Worm (Caenorhabditis elegans) whole organism, mixed stage, embryonic: Measurements from ENCODE around the gene C05B5.11.

Experiments used
- bed-3 ChIP-seq: fragments of 200-800 bp; sonication (Bioruptor generic); optimal IDR thresholded peaks from 3 replicates; lab custom pipeline; 2018; ENCODE audit warnings: mild to moderate bottlenecking, missing genetic modification characterization, moderate library complexity, missing compliant biosample characterization
- blmp-1 ChIP-seq: fragments of 150-350 bp; optimal IDR thresholded peaks from 2 replicates; lab custom pipeline; 2014; ENCODE audit warnings: missing biosample characterization, missing genetic modification characterization
- ceh-39 ChIP-seq: fragments of 150-350 bp; optimal IDR thresholded peaks from 2 replicates; lab custom pipeline; 2014; ENCODE audit warnings: missing biosample characterization, missing genetic modification characterization
- ceh-43 ChIP-seq: fragments of 200-800 bp; sonication (Bioruptor generic); optimal IDR thresholded peaks from 2 replicates; lab custom pipeline; 2018; ENCODE audit warnings: mild to moderate bottlenecking, missing genetic modification characterization, moderate library complexity, missing compliant biosample characterization
- ceh-83 ChIP-seq: fragments of 200-800 bp; sonication (Bioruptor generic); optimal IDR thresholded peaks from 2 replicates; lab custom pipeline; 2018; ENCODE audit warnings: mild to moderate bottlenecking, missing genetic modification characterization, missing compliant biosample characterization
- ces-1 ChIP-seq: fragments of 150-350 bp; optimal IDR thresholded peaks from 2 replicates; lab custom pipeline; 2014; ENCODE audit warnings: missing biosample characterization, missing genetic modification reagents, missing genetic modification characterization
- cnd-1 ChIP-seq: fragments of 200-800 bp; sonication (Bioruptor generic); optimal IDR thresholded peaks from 2 replicates; lab custom pipeline; 2018; ENCODE audit warnings: mild to moderate bottlenecking, missing genetic modification characterization, missing compliant biosample characterization
- elt-1 ChIP-seq: sonication (generic microtip); optimal IDR thresholded peaks from 2 replicates; lab custom pipeline; 2017; ENCODE audit warnings: missing genetic modification characterization, mild to moderate bottlenecking, missing compliant biosample characterization, antibody characterized with exemption, moderate library complexity, borderline replicate concordance; ENCODE audit not compliant: insufficient read depth
- elt-3 ChIP-seq: fragments of 150-350 bp; optimal IDR thresholded peaks from 2 replicates; lab custom pipeline; 2014; ENCODE audit warnings: missing biosample characterization, missing genetic modification characterization
- flh-1 ChIP-seq: fragments of 200-800 bp; sonication (Bioruptor generic); optimal IDR thresholded peaks from 2 replicates; lab custom pipeline; 2018; ENCODE audit warnings: mild to moderate bottlenecking, missing genetic modification characterization, moderate library complexity, missing compliant biosample characterization
- ham-2 ChIP-seq: fragments of 200-800 bp; sonication (Bioruptor generic); optimal IDR thresholded peaks from 2 replicates; lab custom pipeline; 2018; ENCODE audit warnings: mild to moderate bottlenecking, missing genetic modification characterization, missing compliant biosample characterization
- lin-32 ChIP-seq: fragments of 200-800 bp; sonication (Bioruptor generic); optimal IDR thresholded peaks from 2 replicates; lab custom pipeline; 2018; ENCODE audit warnings: mild to moderate bottlenecking, missing genetic modification characterization, missing compliant biosample characterization
- lsy-2 ChIP-seq: fragments of 150-350 bp; optimal IDR thresholded peaks from 2 replicates; lab custom pipeline; 2014; ENCODE audit warnings: missing biosample characterization, missing genetic modification characterization
- mab-5 ChIP-seq: fragments of 150-350 bp; optimal IDR thresholded peaks from 2 replicates; lab custom pipeline; 2014; ENCODE audit warnings: missing biosample characterization, missing genetic modification characterization
- mep-1 ChIP-seq: fragments of 150-350 bp; optimal IDR thresholded peaks from 2 replicates; lab custom pipeline; 2017; ENCODE audit warnings: missing biosample characterization, missing genetic modification reagents, missing genetic modification characterization, inconsistent platforms
- mls-2 ChIP-seq: sonication (generic microtip); optimal IDR thresholded peaks from 2 replicates; lab custom pipeline; 2016; ENCODE audit warnings: mild to moderate bottlenecking, missing genetic modification characterization, moderate library complexity, missing compliant biosample characterization
- nhr-12 ChIP-seq: fragments of 150-350 bp; optimal IDR thresholded peaks from 2 replicates; lab custom pipeline; 2014; ENCODE audit warnings: missing biosample characterization, missing genetic modification characterization
- nhr-2 ChIP-seq: fragments of 150-350 bp; optimal IDR thresholded peaks from 2 replicates; lab custom pipeline; 2014; ENCODE audit warnings: missing biosample characterization, missing genetic modification characterization
- nhr-237 ChIP-seq: fragments of 150-350 bp; optimal IDR thresholded peaks from 2 replicates; lab custom pipeline; 2014; ENCODE audit warnings: missing biosample characterization, missing genetic modification characterization
- nhr-28 ChIP-seq: fragments of 150-350 bp; optimal IDR thresholded peaks from 2 replicates; lab custom pipeline; 2014; ENCODE audit warnings: missing biosample characterization, missing genetic modification characterization
- pha-4 ChIP-seq: fragments of 150-350 bp; optimal IDR thresholded peaks from 2 replicates; lab custom pipeline; 2018; ENCODE audit warnings: missing biosample characterization, missing genetic modification reagents, missing genetic modification characterization
- sem-2 ChIP-seq: fragments of 200-800 bp; sonication (Bioruptor generic); optimal IDR thresholded peaks from 2 replicates; lab custom pipeline; 2018; ENCODE audit warnings: mild to moderate bottlenecking, missing genetic modification characterization, missing compliant biosample characterization
- snpc-4 ChIP-seq: fragments of 150-350 bp; optimal IDR thresholded peaks from 2 replicates; lab custom pipeline; 2014; ENCODE audit warnings: missing biosample characterization, missing genetic modification characterization
- sptf-1 ChIP-seq: sonication (generic microtip); optimal IDR thresholded peaks from 2 replicates; lab custom pipeline; 2017; ENCODE audit warnings: mild to moderate bottlenecking, missing genetic modification characterization, moderate library complexity, missing compliant biosample characterization
- tbx-8 ChIP-seq: fragments of 200-800 bp; sonication (Bioruptor generic); optimal IDR thresholded peaks from 2 replicates; lab custom pipeline; 2018; ENCODE audit warnings: mild to moderate bottlenecking, missing genetic modification characterization, moderate library complexity, missing compliant biosample characterization
- unc-120 ChIP-seq: sonication (generic microtip); optimal IDR thresholded peaks from 2 replicates; lab custom pipeline; 2017; ENCODE audit warnings: missing genetic modification characterization, missing compliant biosample characterization; ENCODE audit not compliant: poor library complexity, severe bottlenecking
- unc-39 ChIP-seq: fragments of 150-350 bp; optimal IDR thresholded peaks from 2 replicates; lab custom pipeline; 2014; ENCODE audit warnings: missing biosample characterization, missing genetic modification characterization
- unc-62 ChIP-seq: fragments of 150-350 bp; optimal IDR thresholded peaks from 2 replicates; lab custom pipeline; 2014; ENCODE audit warnings: missing biosample characterization, missing genetic modification reagents, missing genetic modification characterization
- ztf-11 ChIP-seq: fragments of 150-350 bp; optimal IDR thresholded peaks from 2 replicates; lab custom pipeline; 2014; ENCODE audit warnings: missing biosample characterization, missing genetic modification characterization

C05B5.11 gene

ce11 chrIII:10000428-10000827 is 3.9 kb upstream of the C05B5.11 start, which contains the start of gene C05B5.2:
TSS of gene C05B5.2 (minus strand) at chrIII:10000528.
- no peak for TF ChIP-seq elt-3 (tag; lab: Kevin White, UChicago)
- no peak for TF ChIP-seq nhr-237 (tag; lab: Kevin White, UChicago)
- TF ChIP-seq ceh-83 (GFP tag; lab: Kevin White, UChicago) = no peak
- TF ChIP-seq unc-62 = no peak
- no peak for TF ChIP-seq pha-4
- no peak for TF ChIP-seq ztf-11 (tag; lab: Kevin White, UChicago)
- no peak for TF ChIP-seq ceh-39 (tag; lab: Kevin White, UChicago)
- TF ChIP-seq nhr-2 (tag; lab: Kevin White, UChicago) = no peak
- no peak for TF ChIP-seq mab-5 (tag; lab: Kevin White, UChicago)
- TF ChIP-seq tbx-8 (GFP tag; lab: Kevin White, UChicago) = no peak
- TF ChIP-seq snpc-4 = no peak
- TF ChIP-seq elt-1 = no peak
- no peak for TF ChIP-seq ham-2 (GFP tag; lab: Kevin White, UChicago)
- TF ChIP-seq sem-2 (GFP tag; lab: Kevin White, UChicago) = no peak
- TF ChIP-seq nhr-28 (tag; lab: Kevin White, UChicago) = no peak
- no peak for TF ChIP-seq mls-2

DNA sequence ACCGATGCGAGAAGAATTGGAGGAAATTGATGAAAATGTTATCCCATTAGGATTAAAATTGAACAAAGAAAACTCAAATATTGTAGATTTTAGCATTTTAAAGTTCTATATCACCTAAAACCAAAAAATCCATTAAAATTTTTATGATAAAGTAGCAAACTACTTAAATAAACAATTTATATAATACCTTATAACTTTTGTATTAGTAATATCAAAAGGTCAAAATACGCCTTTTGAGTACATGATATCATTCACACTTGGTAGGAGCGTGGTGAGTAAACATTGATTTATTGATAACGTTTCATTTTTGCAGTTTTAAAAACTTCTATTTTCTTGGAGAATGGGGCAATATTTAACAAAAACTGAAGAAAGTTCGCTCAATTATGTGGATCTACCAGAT is 3.3 kb upstream of the C05B5.11 start, which contains the start of gene C05B5.5:
C05B5.5 (plus strand) TSS at position 301 of the 400 bp plus-strand sequence.
- TF ChIP-seq mep-1 (tag; lab: Kevin White, UChicago) (no peak), nhr-28 (tag; lab: Kevin White, UChicago) (no peak), ham-2 (GFP tag; lab: Kevin White, UChicago) (no peak), nhr-12 (tag; lab: Kevin White, UChicago) (no peak), bed-3 (GFP tag; lab: Kevin White, UChicago) (no peak)

- TF ChIP-seq blmp-1 (tag; lab: Kevin White, UChicago) (no peak), sem-2 (GFP tag; lab: Kevin White, UChicago) (no peak), elt-1 (no peak), bed-3 (GFP tag; lab: Kevin White, UChicago) (no peak), nhr-237 (tag; lab: Kevin White, UChicago) (no peak), mab-5 (tag; lab: Kevin White, UChicago) (no peak), ces-1 (GFP tag; lab: Kevin White, UChicago) (no peak), sptf-1 (no peak), ham-2 (GFP tag; lab: Kevin White, UChicago) (no peak), mep-1 (tag; lab: Kevin White, UChicago) (no peak)
- TF ChIP-seq, all 35 proteins: peak for 0
Measured at ce11 chrIII:10006734-10007348, 2.5 kb downstream of the C05B5.11 start, which contains the start of gene C05B5.8. TSS of gene C05B5.8 (minus strand) at chrIII:10006784.

DNA sequence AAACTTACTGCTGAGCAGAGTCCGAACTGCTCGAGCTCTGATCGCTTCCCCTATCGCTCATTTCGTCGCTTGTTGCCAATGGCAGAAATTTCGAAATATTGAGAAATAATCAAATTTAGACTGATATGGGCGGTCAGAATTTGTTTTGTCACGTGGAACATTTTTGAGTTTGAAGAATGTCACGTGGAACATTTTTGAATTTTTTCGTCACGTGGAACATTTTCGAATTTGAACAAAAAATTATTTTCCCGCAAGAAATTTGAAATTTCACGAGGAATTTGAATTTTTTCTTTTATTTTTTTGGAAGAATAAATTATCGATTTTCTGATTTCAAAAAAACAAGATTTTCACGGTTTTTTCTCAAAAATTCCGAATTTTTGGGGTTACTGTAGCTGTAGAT is 5.8 kb downstream of the C05B5.11 start, which contains the start of gene fbxa-155:
fbxa-155 (minus strand) TSS at position 101 of the 400 bp plus-strand sequence.
- no peak for TF ChIP-seq cnd-1 (tag; lab: Kevin White, UChicago)
- no peak for TF ChIP-seq flh-1 (GFP tag; lab: Kevin White, UChicago)
- TF ChIP-seq nhr-28 (tag; lab: Kevin White, UChicago) = no peak
- TF ChIP-seq unc-120 (tag; lab: Kevin White, UChicago) = no peak
- no peak for TF ChIP-seq nhr-237 (tag; lab: Kevin White, UChicago)
- no peak for TF ChIP-seq tbx-8 (GFP tag; lab: Kevin White, UChicago)
- no peak for TF ChIP-seq lsy-2 (tag; lab: Kevin White, UChicago)
- TF ChIP-seq mls-2 = no peak
- TF ChIP-seq ceh-43 (GFP tag; lab: Kevin White, UChicago) = no peak
- TF ChIP-seq unc-39 (tag; lab: Kevin White, UChicago) = no peak
- no peak for TF ChIP-seq sem-2 (GFP tag; lab: Kevin White, UChicago)
- TF ChIP-seq unc-62 = no peak
- TF ChIP-seq bed-3 (GFP tag; lab: Kevin White, UChicago) = no peak
- TF ChIP-seq sptf-1 = no peak
- no peak for TF ChIP-seq mep-1 (tag; lab: Kevin White, UChicago)

DNA sequence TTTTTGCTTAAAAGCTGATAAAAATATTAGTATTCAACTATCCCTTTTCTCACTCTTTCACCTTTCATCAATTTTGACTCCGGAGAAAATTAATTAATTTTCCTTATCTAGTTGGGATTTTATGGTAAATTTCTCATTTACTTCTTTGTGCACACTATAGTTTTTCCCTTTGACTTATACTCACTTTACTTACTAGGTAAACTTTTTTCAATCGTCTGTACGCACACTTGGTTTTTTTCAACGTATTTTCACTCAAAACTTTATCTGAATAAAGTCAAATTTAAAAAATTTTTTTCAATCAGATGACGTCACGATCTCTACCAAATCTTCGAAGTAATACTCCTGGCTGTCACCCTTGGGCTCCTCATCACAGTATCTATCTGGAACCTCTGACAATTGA is 7.8 kb downstream of the C05B5.11 start, which contains the start of gene C05B5.16:
C05B5.16 (plus strand) TSS at position 301 of the 400 bp plus-strand sequence.
- TF ChIP-seq mab-5 (tag; lab: Kevin White, UChicago) (no peak), nhr-12 (tag; lab: Kevin White, UChicago) (no peak), flh-1 (GFP tag; lab: Kevin White, UChicago) (no peak), nhr-28 (tag; lab: Kevin White, UChicago) (no peak), ceh-43 (GFP tag; lab: Kevin White, UChicago) (no peak), unc-120 (tag; lab: Kevin White, UChicago) (no peak), lin-32 (GFP tag; lab: Kevin White, UChicago) (no peak), nhr-237 (tag; lab: Kevin White, UChicago) (no peak), mep-1 (tag; lab: Kevin White, UChicago) (no peak), ces-1 (GFP tag; lab: Kevin White, UChicago) (no peak), ztf-11 (tag; lab: Kevin White, UChicago) (no peak), lsy-2 (tag; lab: Kevin White, UChicago) (no peak), blmp-1 (tag; lab: Kevin White, UChicago) (no peak), bed-3 (GFP tag; lab: Kevin White, UChicago) (no peak), unc-39 (tag; lab: Kevin White, UChicago) (no peak)
